Fruit fly (Drosophila melanogaster): ENCODE results near the gene CG14722.

The CG14722 gene

dm6 chr3R:11779357-11780018 lies 37.8 kb downstream of the CG14722 start (continued):
- no peak for TF ChIP-seq CG31365 (tag; optimal IDR thresholded peaks at IDR 0.05)
- peak; percentile 4 for TF ChIP-seq CG9797 (GFP tag; optimal IDR thresholded peaks at IDR 0.05)
- peak; percentile 72; the same call in 1 of the 2 replicates for TF ChIP-seq CG31441 (GFP tag; IDR thresholded peaks at IDR 0.05)
- peak; percentile 78 for TF ChIP-seq CG2678 (tag; optimal IDR thresholded peaks at IDR 0.05)
- TF ChIP-seq salm (tag; optimal IDR thresholded peaks at IDR 0.05): peak; percentile 78
- TF ChIP-seq CG9609 (GFP tag; optimal IDR thresholded peaks at IDR 0.05): peak; percentile 20
- TF ChIP-seq CG2116 (GFP tag; optimal IDR thresholded peaks at IDR 0.05): peak; percentile 40
- peak; percentile 26 for TF ChIP-seq CHES-1-like (GFP tag; optimal IDR thresholded peaks at IDR 0.05)
- no peak for TF ChIP-seq Ravus (GFP tag; IDR thresholded peaks at IDR 0.05)
- peak; percentile 19 to 66 for TF ChIP-seq dpn (GFP tag; optimal IDR thresholded peaks at IDR 0.05)
- TF ChIP-seq dmrt99B (tag; optimal IDR thresholded peaks at IDR 0.05): peak; percentile 74
- no peak for TF ChIP-seq CG13287 (GFP tag; IDR thresholded peaks at IDR 0.05; ENCODE audit: partially characterized antibody)
- no peak for TF ChIP-seq Elba2 (GFP tag; optimal IDR thresholded peaks at IDR 0.05)
- no peak for TF ChIP-seq Dip2 (GFP tag; IDR thresholded peaks at IDR 0.05)
- TF ChIP-seq gfzf (GFP tag; optimal IDR thresholded peaks at IDR 0.05): no peak
- peak; percentile 55 for TF ChIP-seq CG4707 (GFP tag; optimal IDR thresholded peaks at IDR 0.05)
- no peak for TF ChIP-seq kay (GFP tag; optimal IDR thresholded peaks at IDR 0.05)
- peak; percentile 4 for TF ChIP-seq CG12299 (tag; optimal IDR thresholded peaks at IDR 0.05)
- no peak for TF ChIP-seq Aef1 (GFP tag; IDR thresholded peaks at IDR 0.05)
- no peak for TF ChIP-seq Hand (GFP tag; optimal IDR thresholded peaks at IDR 0.05)
- TF ChIP-seq zen (tag; optimal IDR thresholded peaks at IDR 0.05): peak; percentile 70
- TF ChIP-seq aop (GFP tag; IDR thresholded peaks at IDR 0.05): no peak
- no peak for TF ChIP-seq tna (GFP tag; IDR thresholded peaks at IDR 0.05; ENCODE audit: partially characterized antibody)
- TF ChIP-seq Antp (GFP tag; optimal IDR thresholded peaks at IDR 0.05): peak; percentile 37
- no peak for TF ChIP-seq fru (optimal IDR thresholded peaks at IDR 0.05)
- no peak for TF ChIP-seq her (GFP tag; optimal IDR thresholded peaks at IDR 0.05)
- no peak; the same call in 2 of the 3 replicates for TF ChIP-seq B-H1 (GFP tag; IDR thresholded peaks at IDR 0.05)
- TF ChIP-seq CG1792 (GFP tag; optimal IDR thresholded peaks at IDR 0.05): no peak
- TF ChIP-seq Rx (GFP tag; IDR thresholded peaks at IDR 0.05): peak; percentile 32; the same call in 1 of the 2 replicates
- TF ChIP-seq CG34224 (GFP tag; IDR thresholded peaks at IDR 0.05; ENCODE audit: partially characterized antibody): no peak
- TF ChIP-seq tio (GFP tag; optimal IDR thresholded peaks at IDR 0.05): peak; percentile 79
- no peak for TF ChIP-seq Sin3A (optimal IDR thresholded peaks at IDR 0.05)
- TF ChIP-seq psq (GFP tag; optimal IDR thresholded peaks at IDR 0.05): no peak
- peak; percentile 76 to 91 for TF ChIP-seq bsh (GFP tag; optimal IDR thresholded peaks at IDR 0.05)
- peak; percentile 42 for TF ChIP-seq fd102C (GFP tag; optimal IDR thresholded peaks at IDR 0.05)
- peak; percentile 12 for TF ChIP-seq CG12744 (GFP tag; optimal IDR thresholded peaks at IDR 0.05)
- no peak for TF ChIP-seq hb (GFP tag; IDR thresholded peaks at IDR 0.05; ENCODE audit: partially characterized antibody)
- peak; percentile 76 for TF ChIP-seq CG13775 (GFP tag; optimal IDR thresholded peaks at IDR 0.05)
- TF ChIP-seq CG16779 (GFP tag; IDR thresholded peaks at IDR 0.05): no peak
- TF ChIP-seq Bgb (GFP tag; IDR thresholded peaks at IDR 0.05; ENCODE audit: partially characterized antibody): no peak
- no peak for TF ChIP-seq Dref (GFP tag; IDR thresholded peaks at IDR 0.05)
- no peak for TF ChIP-seq CG17612 (GFP tag; IDR thresholded peaks at IDR 0.05)
- no peak for TF ChIP-seq zf30C (GFP tag; optimal IDR thresholded peaks at IDR 0.05)
- TF ChIP-seq z (GFP tag; IDR thresholded peaks at IDR 0.05): no peak
- TF ChIP-seq CG7372 (GFP tag; IDR thresholded peaks at IDR 0.05): peak; percentile 43; the same call in 1 of the 2 replicates
- TF ChIP-seq ind (GFP tag; optimal IDR thresholded peaks at IDR 0.05): peak; percentile 25
- no peak for TF ChIP-seq TFAM (GFP tag; optimal IDR thresholded peaks at IDR 0.05)
- peak; percentile 28; the same call in 1 of the 2 replicates for TF ChIP-seq esg (GFP tag; conservative IDR thresholded peaks at IDR 0.05)
- no peak for TF ChIP-seq Rfx (GFP tag; IDR thresholded peaks at IDR 0.05)
- TF ChIP-seq pum (GFP tag; optimal IDR thresholded peaks at IDR 0.05): peak; percentile 39
- TF ChIP-seq kah (GFP tag; optimal IDR thresholded peaks at IDR 0.05): no peak
